Fruit fly (Drosophila melanogaster) whole organism, embryonic: Measurements from ENCODE around the gene yps.

ENCODE experiments used
- CG1024 ChIP-seq: fragments of 200-800 bp; sonication (Bioruptor generic); IDR thresholded peaks from 2 replicates; pipeline ENCODE4 v1.3.6; 2022; ENCODE audit warnings: missing biosample characterization, missing genetic modification characterization
- CG11247 ChIP-seq: fragments of 200-800 bp; sonication (Bioruptor generic); IDR thresholded peaks from 2 replicates; pipeline ENCODE4 v1.3.6; 2022; ENCODE audit warnings: missing biosample characterization, missing genetic modification characterization
- CG11504 ChIP-seq: fragments of 200-800 bp; sonication (Bioruptor generic); optimal IDR thresholded peaks from 3 replicates; lab custom pipeline; 2019; ENCODE audit warnings: missing biosample characterization, mild to moderate bottlenecking, missing genetic modification characterization, moderate library complexity
- CG12391 ChIP-seq: fragments of 200-800 bp; sonication (Bioruptor generic); optimal IDR thresholded peaks from 3 replicates; lab custom pipeline; 2018; ENCODE audit warnings: missing biosample characterization, mild to moderate bottlenecking, missing genetic modification characterization, moderate library complexity
- CG12744 ChIP-seq: fragments of 200-800 bp; sonication (Bioruptor generic); optimal IDR thresholded peaks from 2 replicates; lab custom pipeline; 2016; ENCODE audit warnings: missing biosample characterization, missing genetic modification characterization
- CG13624 ChIP-seq: fragments of 200-800 bp; sonication (Bioruptor generic); optimal IDR thresholded peaks from 2 replicates; lab custom pipeline; 2016; ENCODE audit warnings: missing biosample characterization, missing genetic modification characterization
- CG14860 ChIP-seq: fragments of 200-800 bp; sonication (Bioruptor generic); IDR thresholded peaks from 3 replicates; pipeline ENCODE4 v1.3.6; 2022; ENCODE audit warnings: missing biosample characterization, missing genetic modification characterization; ENCODE audit not compliant: partially characterized antibody
- CG15479 ChIP-seq: fragments of 200-800 bp; sonication (Bioruptor generic); optimal IDR thresholded peaks from 3 replicates; lab custom pipeline; 2019; ENCODE audit warnings: missing biosample characterization, mild to moderate bottlenecking, missing genetic modification characterization, moderate library complexity
- CG16863 ChIP-seq: fragments of 200-800 bp; sonication (Bioruptor generic); optimal IDR thresholded peaks from 3 replicates; lab custom pipeline; 2016; ENCODE audit warnings: missing biosample characterization, missing genetic modification characterization
- CG18619 ChIP-seq: fragments of 200-800 bp; sonication (Bioruptor generic); optimal IDR thresholded peaks from 3 replicates; lab custom pipeline; 2017; ENCODE audit warnings: missing biosample characterization, mild to moderate bottlenecking, missing genetic modification characterization
- CG3065 ChIP-seq: fragments of 200-800 bp; sonication (Bioruptor generic); optimal IDR thresholded peaks from 2 replicates; lab custom pipeline; 2016; ENCODE audit warnings: missing biosample characterization, missing genetic modification characterization
- CG32772 ChIP-seq: fragments of 200-800 bp; sonication (Bioruptor generic); IDR thresholded peaks from 2 replicates; pipeline ENCODE4 v1.3.6; 2022; ENCODE audit warnings: missing biosample characterization, missing genetic modification characterization
- CG4282 ChIP-seq: fragments of 200-800 bp; sonication (Bioruptor generic); optimal IDR thresholded peaks from 2 replicates; lab custom pipeline; 2016; ENCODE audit warnings: missing biosample characterization, missing genetic modification characterization
- CG4707 ChIP-seq: fragments of 200-800 bp; sonication (Bioruptor generic); optimal IDR thresholded peaks from 2 replicates; lab custom pipeline; 2018; ENCODE audit warnings: missing biosample characterization, mild to moderate bottlenecking, missing genetic modification characterization, moderate library complexity
- CG5953 ChIP-seq: fragments of 200-800 bp; sonication (Bioruptor generic); IDR thresholded peaks from 2 replicates; pipeline ENCODE4 v1.3.6; 2022; ENCODE audit warnings: missing biosample characterization, missing genetic modification characterization
- CG6175 ChIP-seq: fragments of 200-800 bp; sonication (Bioruptor generic); IDR thresholded peaks from 3 replicates; pipeline ENCODE4 v1.3.6; 2022; ENCODE audit warnings: missing biosample characterization, missing genetic modification characterization
- CG7745 ChIP-seq: fragments of 200-800 bp; sonication (Bioruptor generic); optimal IDR thresholded peaks from 2 replicates; lab custom pipeline; 2018; ENCODE audit warnings: missing biosample characterization, mild to moderate bottlenecking, missing genetic modification characterization, moderate library complexity
- CG7987 ChIP-seq: fragments of 200-800 bp; sonication (Bioruptor generic); optimal IDR thresholded peaks from 2 replicates; lab custom pipeline; 2018; ENCODE audit warnings: missing biosample characterization, mild to moderate bottlenecking, missing genetic modification characterization, moderate library complexity
- Deaf1 ChIP-seq: fragments of 200-800 bp; optimal IDR thresholded peaks from 3 replicates; lab custom pipeline; 2019; ENCODE audit warnings: missing biosample characterization, mild to moderate bottlenecking, missing genetic modification characterization, moderate library complexity
- Dip2 ChIP-seq: fragments of 200-800 bp; sonication (Bioruptor generic); IDR thresholded peaks from 2 replicates; pipeline ENCODE4 v1.3.6; 2022; ENCODE audit warnings: missing biosample characterization, missing genetic modification characterization
- Ets65A ChIP-seq: fragments of 200-800 bp; sonication (Bioruptor generic); peaks from one replicate; lab custom pipeline; 2016; ENCODE audit warnings: missing biosample characterization, missing genetic modification characterization
- Fer3 ChIP-seq: fragments of 200-800 bp; sonication (Bioruptor generic); optimal IDR thresholded peaks from 2 replicates; lab custom pipeline; 2018; ENCODE audit warnings: missing biosample characterization, mild to moderate bottlenecking, missing genetic modification characterization, moderate library complexity
- GATAe ChIP-seq: fragments of 200-800 bp; sonication (Bioruptor generic); conservative IDR thresholded peaks from 2 replicates; pipeline ENCODE4 v1.3.6; 2022; ENCODE audit warnings: missing biosample characterization, missing genetic modification characterization
- NC2α ChIP-seq: fragments of 200-800 bp; sonication (Bioruptor generic); optimal IDR thresholded peaks from 2 replicates; lab custom pipeline; 2016; ENCODE audit warnings: missing biosample characterization, missing genetic modification characterization
- Poxn ChIP-seq: fragments of 200-800 bp; sonication (Bioruptor generic); IDR thresholded peaks from 2 replicates; pipeline ENCODE4 v1.3.6; 2022; ENCODE audit warnings: missing biosample characterization, missing genetic modification characterization
- Sin3A ChIP-seq: fragments of >200 bp; optimal IDR thresholded peaks from 2 replicates; lab custom pipeline; 2018
- Tbp ChIP-seq: fragments of >200 bp; optimal IDR thresholded peaks from 2 replicates; lab custom pipeline; 2018; ENCODE audit warnings: missing biosample characterization, missing genetic modification characterization
- Xbp1 ChIP-seq: fragments of 200-800 bp; sonication (Bioruptor generic); optimal IDR thresholded peaks from 3 replicates; lab custom pipeline; 2016; ENCODE audit warnings: missing biosample characterization, mild to moderate bottlenecking, missing genetic modification characterization
- ato ChIP-seq: fragments of 200-800 bp; sonication (Bioruptor generic); IDR thresholded peaks from 2 replicates; pipeline ENCODE4 v1.3.6; 2022; ENCODE audit warnings: missing biosample characterization, missing genetic modification characterization; ENCODE audit not compliant: partially characterized antibody
- bbx ChIP-seq: fragments of 200-800 bp; sonication (Bioruptor generic); IDR thresholded peaks from 2 replicates; pipeline ENCODE4 v1.3.6; 2022; ENCODE audit warnings: missing biosample characterization, missing genetic modification characterization; ENCODE audit not compliant: partially characterized antibody
- bigmax ChIP-seq: fragments of 200-800 bp; sonication (Bioruptor generic); optimal IDR thresholded peaks from 2 replicates; lab custom pipeline; 2018; ENCODE audit warnings: missing biosample characterization, mild to moderate bottlenecking, missing genetic modification characterization
- cas ChIP-seq: fragments of 200-800 bp; sonication (Bioruptor generic); IDR thresholded peaks from 2 replicates; pipeline ENCODE4 v1.3.6; 2022; ENCODE audit warnings: missing biosample characterization, missing genetic modification characterization
- crp ChIP-seq, 2 experiments: fragments of 200-800 bp; sonication (Bioruptor generic); optimal IDR thresholded peaks; 2 replicates in 1 of 2; 3 replicates in 1 of 2; lab custom pipeline; 2017; ENCODE audit warnings: missing biosample characterization in 2 of 2, missing genetic modification characterization in 2 of 2, mild to moderate bottlenecking in 1 of 2, moderate library complexity in 1 of 2
- da ChIP-seq: fragments of 200-800 bp; sonication (Bioruptor generic); optimal IDR thresholded peaks from 2 replicates; lab custom pipeline; 2016; ENCODE audit warnings: missing biosample characterization, missing genetic modification characterization
- dimm ChIP-seq: fragments of 200-800 bp; sonication (Bioruptor generic); IDR thresholded peaks from 2 replicates; pipeline ENCODE4 v1.3.6; 2022; ENCODE audit warnings: missing biosample characterization, missing genetic modification characterization
- fd96Cb ChIP-seq: fragments of 200-800 bp; sonication (Bioruptor generic); optimal IDR thresholded peaks from 2 replicates; lab custom pipeline; 2018; ENCODE audit warnings: missing biosample characterization, mild to moderate bottlenecking, missing genetic modification characterization, moderate library complexity
- gt ChIP-seq: fragments of 200-800 bp; sonication (Bioruptor generic); IDR thresholded peaks from 2 replicates; pipeline ENCODE4 v1.3.6; 2022; ENCODE audit warnings: missing biosample characterization, missing genetic modification characterization
- hb ChIP-seq: fragments of 200-800 bp; sonication (Bioruptor generic); IDR thresholded peaks from 3 replicates; pipeline ENCODE4 v1.3.6; 2022; ENCODE audit warnings: missing biosample characterization, missing genetic modification characterization; ENCODE audit not compliant: partially characterized antibody
- lilli ChIP-seq: fragments of 200-800 bp; sonication (Bioruptor generic); optimal IDR thresholded peaks from 3 replicates; lab custom pipeline; 2016; ENCODE audit warnings: missing biosample characterization, missing genetic modification characterization
- mirr ChIP-seq: fragments of 200-800 bp; sonication (Bioruptor generic); optimal IDR thresholded peaks from 3 replicates; lab custom pipeline; 2018; ENCODE audit warnings: missing biosample characterization, mild to moderate bottlenecking, missing genetic modification characterization
- nerfin-2 ChIP-seq: fragments of 200-800 bp; sonication (Bioruptor generic); IDR thresholded peaks from 2 replicates; pipeline ENCODE4 v1.3.6; 2022; ENCODE audit warnings: missing biosample characterization, missing genetic modification characterization; ENCODE audit not compliant: partially characterized antibody
- nmo ChIP-seq: fragments of 200-800 bp; sonication (Bioruptor generic); optimal IDR thresholded peaks from 2 replicates; lab custom pipeline; 2018; ENCODE audit warnings: missing biosample characterization, mild to moderate bottlenecking, missing genetic modification characterization, moderate library complexity
- phol ChIP-seq: fragments of 200-800 bp; sonication (Bioruptor generic); optimal IDR thresholded peaks from 3 replicates; lab custom pipeline; 2018; ENCODE audit warnings: missing biosample characterization, mild to moderate bottlenecking, missing genetic modification characterization, moderate library complexity
- sc ChIP-seq, 3 experiments: fragments of >200 bp in 2 of 3; fragments of 200-800 bp in 1 of 3; sonication (Bioruptor generic) in 1 of 3; optimal IDR thresholded peaks; 2 replicates in 2 of 3; 3 replicates in 1 of 3; lab custom pipeline; 2017; ENCODE audit warnings: mild to moderate bottlenecking in 1 of 3, missing biosample characterization in 1 of 3, missing genetic modification characterization in 1 of 3, missing genetic modification reagents in 1 of 3
- sens-2 ChIP-seq: fragments of 200-800 bp; sonication (Bioruptor generic); IDR thresholded peaks from 2 replicates; pipeline ENCODE4 v1.3.6; 2022; ENCODE audit warnings: missing biosample characterization, missing genetic modification characterization
- sr ChIP-seq: fragments of 200-800 bp; sonication (Bioruptor generic); IDR thresholded peaks from 3 replicates; pipeline ENCODE4 v1.3.6; 2022; ENCODE audit warnings: missing biosample characterization, missing genetic modification characterization
- tll ChIP-seq, 2 experiments: fragments of 200-800 bp in 1 of 2; fragments of >200 bp in 1 of 2; sonication (Bioruptor generic) in 1 of 2; optimal IDR thresholded peaks; 2 replicates each; lab custom pipeline; 2017 to 2019; ENCODE audit warnings: missing biosample characterization in 2 of 2, missing genetic modification characterization in 2 of 2, mild to moderate bottlenecking in 1 of 2, moderate library complexity in 1 of 2
- vvl ChIP-seq: fragments of 200-800 bp; sonication (Bioruptor generic); IDR thresholded peaks from 2 replicates; pipeline ENCODE4 v1.3.6; 2022; ENCODE audit warnings: missing biosample characterization, missing genetic modification characterization

Gene yps

DNA sequence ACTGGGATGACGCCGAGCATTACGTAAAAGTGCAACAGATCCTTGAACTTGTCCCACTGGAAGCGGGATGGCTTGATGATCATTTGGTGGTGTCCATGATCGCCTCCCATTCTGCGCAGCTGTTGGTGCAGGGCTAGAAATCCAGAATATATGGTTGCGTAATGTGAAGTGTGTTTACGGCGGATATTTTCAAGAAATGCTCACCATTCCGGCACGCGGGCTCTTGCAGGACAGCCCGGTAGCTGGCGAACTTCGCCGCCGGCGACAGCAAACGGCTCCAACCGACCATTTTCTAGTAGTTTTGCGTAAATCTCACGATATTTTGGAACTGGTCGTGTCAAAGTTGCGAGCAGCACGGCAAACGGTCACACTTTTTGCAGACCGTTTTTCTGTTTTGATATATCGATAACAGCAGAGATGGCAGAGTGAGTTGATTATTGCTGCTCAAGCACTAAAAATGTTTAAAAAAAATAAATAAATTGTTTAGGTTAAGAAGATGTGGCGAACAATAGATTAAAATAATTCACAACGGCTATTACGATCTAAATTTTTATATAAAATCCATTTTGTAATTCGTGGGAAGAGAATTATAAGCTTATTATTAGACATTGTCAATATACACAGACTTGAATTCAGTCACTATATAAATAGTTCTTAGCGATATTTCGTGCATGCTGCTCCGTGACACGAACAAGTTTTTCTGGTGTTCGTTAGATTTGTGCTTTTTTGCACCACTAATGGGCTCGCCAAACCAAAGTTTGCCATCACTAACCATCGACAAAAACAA, 13.4 kb upstream of the yps start, which contains the start of the genes ND-SGDH and RhoGAP68F (continued):
- TF ChIP-seq sc (optimal IDR thresholded peaks at IDR 0.05; lab: Kevin White, UChicago) (no peak), sc (GFP tag; optimal IDR thresholded peaks at IDR 0.05; lab: Kevin White, UChicago) (peak; percentile 47), Sin3A (lab: Kevin White, UChicago) (peak; percentile 91), Fer3 (tag; lab: Kevin White, UChicago) (peak; percentile 67), CG12744 (peak; percentile 20), da (GFP tag; lab: Kevin White, UChicago) (peak; percentile 2), ato (GFP tag; lab: Robert Waterston, UW) (peak; percentile 48; the same call in 1 of the 2 replicates), CG14860 (GFP tag; lab: Robert Waterston, UW) (peak; percentile 96), gt (GFP tag; lab: Robert Waterston, UW) (no peak), dimm (GFP tag; lab: Robert Waterston, UW) (no peak), nmo (peak; percentile 89), vvl (peak; percentile 59), CG3065 (peak; percentile 52), Dip2 (no peak), CG4282 (peak; percentile 20), bbx (peak; percentile 89), cas (0 out of 2 replicates have a peak, but pooled peaks have one; percentile 44), tll (GFP tag; optimal IDR thresholded peaks at IDR 0.05; lab: Kevin White, UChicago) (no peak), CG7987 (GFP tag; lab: Kevin White, UChicago) (no peak), NC2α (no peak), CG32772 (GFP tag; lab: Robert Waterston, UW) (peak; percentile 59; the same call in 1 of the 2 replicates), sens-2 (GFP tag; lab: Robert Waterston, UW) (no peak; the same call in 1 of the 2 replicates), CG6175 (GFP tag; lab: Robert Waterston, UW) (0 out of 3 replicates have a peak, but pooled peaks have one; percentile 52), CG11247 (peak; percentile 54), fd96Cb (peak; percentile 66), CG7745 (no peak), bigmax (GFP tag; lab: Kevin White, UChicago) (no peak), Deaf1 (peak; percentile 52), CG16863 (GFP tag; lab: Kevin White, UChicago) (peak; percentile 58), mirr (GFP tag; lab: Kevin White, UChicago) (no peak), Xbp1 (GFP tag; lab: Kevin White, UChicago) (peak; percentile 83), Tbp (GFP tag; lab: Kevin White, UChicago) (no peak), phol (tag; lab: Kevin White, UChicago) (peak; percentile 83), CG12391 (tag; lab: Kevin White, UChicago) (peak; percentile 85), CG1024 (GFP tag; lab: Robert Waterston, UW) (no peak), CG13624 (GFP tag; lab: Kevin White, UChicago) (peak; percentile 69), CG4707 (no peak), Poxn (GFP tag; lab: Robert Waterston, UW) (peak; percentile 64; the same call in 1 of the 2 replicates), lilli (GFP tag; lab: Kevin White, UChicago) (peak; percentile 87), GATAe (GFP tag; lab: Robert Waterston, UW) (no peak), Ets65A (peak; percentile 95), CG15479 (GFP tag; lab: Kevin White, UChicago) (no peak), nerfin-2 (GFP tag; lab: Robert Waterston, UW) (peak; percentile 76), hb (GFP tag; lab: Robert Waterston, UW) (peak; percentile 95), CG5953 (GFP tag; lab: Robert Waterston, UW) (no peak), sr (GFP tag; lab: Robert Waterston, UW) (no peak), CG18619 (GFP tag; lab: Kevin White, UChicago) (peak; percentile 41), CG11504 (peak; percentile 79), crp (GFP tag; optimal IDR thresholded peaks at IDR 0.05; lab: Kevin White, UChicago) (peak in 1 of 2 experiments; percentile 40)
